Fruit fly (Drosophila melanogaster) whole organism, prepupa: ENCODE results near the gene Eip75B.

Experiments
- Blimp-1 ChIP-seq: fragments of 200-800 bp; sonication (Bioruptor generic); optimal IDR thresholded peaks from 3 replicates; lab custom pipeline; 2017; ENCODE audit warnings: missing biosample characterization, missing genetic modification characterization, mild to moderate bottlenecking, moderate library complexity, missing genetic modification reagents
- CG10669 ChIP-seq: fragments of 200-800 bp; sonication (Bioruptor generic); optimal IDR thresholded peaks from 3 replicates; lab custom pipeline; 2018; ENCODE audit warnings: missing biosample characterization, mild to moderate bottlenecking, missing genetic modification characterization, moderate library complexity
- CG11762 ChIP-seq: fragments of 200-800 bp; sonication (Bioruptor generic); optimal IDR thresholded peaks from 3 replicates; lab custom pipeline; 2016; ENCODE audit warnings: missing biosample characterization, missing genetic modification characterization; ENCODE audit not compliant: insufficient read depth
- CG11902 ChIP-seq: fragments of 200-800 bp; sonication (Bioruptor generic); optimal IDR thresholded peaks from 3 replicates; lab custom pipeline; 2016; ENCODE audit warnings: missing biosample characterization, missing genetic modification characterization
- CG15336 ChIP-seq: fragments of 200-800 bp; sonication (Bioruptor generic); IDR thresholded peaks from 2 replicates; pipeline ENCODE4 v1.3.6; 2022; ENCODE audit warnings: missing biosample characterization, missing genetic modification characterization
- CG1621 ChIP-seq: fragments of 200-800 bp; sonication (Bioruptor generic); optimal IDR thresholded peaks from 3 replicates; lab custom pipeline; 2018; ENCODE audit warnings: missing biosample characterization, mild to moderate bottlenecking, missing genetic modification characterization
- CG16779 ChIP-seq: fragments of 200-800 bp; sonication (Bioruptor generic); optimal IDR thresholded peaks from 3 replicates; lab custom pipeline; 2017; ENCODE audit warnings: missing biosample characterization, mild to moderate bottlenecking, missing genetic modification characterization
- CG3032 ChIP-seq: fragments of 200-800 bp; optimal IDR thresholded peaks from 2 replicates; lab custom pipeline; 2019; ENCODE audit warnings: missing biosample characterization, mild to moderate bottlenecking, missing genetic modification characterization, moderate library complexity
- CG32006 ChIP-seq: fragments of 200-800 bp; sonication (Bioruptor generic); optimal IDR thresholded peaks from 3 replicates; lab custom pipeline; 2017; ENCODE audit warnings: missing biosample characterization, mild to moderate bottlenecking, missing genetic modification characterization
- CG4318 ChIP-seq: fragments of 200-800 bp; sonication (Bioruptor generic); optimal IDR thresholded peaks from 3 replicates; lab custom pipeline; 2017; ENCODE audit warnings: missing biosample characterization, mild to moderate bottlenecking, missing genetic modification characterization
- CG6163 ChIP-seq: fragments of 200-800 bp; sonication (Bioruptor generic); IDR thresholded peaks from 3 replicates; pipeline ENCODE4 v1.3.6; 2022; ENCODE audit warnings: missing biosample characterization, missing genetic modification characterization
- CG6792 ChIP-seq: fragments of 200-800 bp; sonication (Bioruptor generic); optimal IDR thresholded peaks from 3 replicates; lab custom pipeline; 2016; ENCODE audit warnings: missing biosample characterization, missing genetic modification characterization
- CG7368 ChIP-seq: fragments of 200-800 bp; sonication (Bioruptor generic); optimal IDR thresholded peaks from 3 replicates; lab custom pipeline; 2016; ENCODE audit warnings: missing biosample characterization, missing genetic modification characterization
- CG8119 ChIP-seq: fragments of 200-800 bp; sonication (Bioruptor generic); IDR thresholded peaks from 3 replicates; pipeline ENCODE4 v1.3.6; 2022; ENCODE audit warnings: missing biosample characterization, missing genetic modification characterization
- CG8632 ChIP-seq: fragments of 200-800 bp; sonication (Bioruptor generic); optimal IDR thresholded peaks from 3 replicates; lab custom pipeline; 2016; ENCODE audit warnings: missing biosample characterization, missing genetic modification characterization
- CG9139 ChIP-seq: fragments of 200-800 bp; sonication (Bioruptor generic); optimal IDR thresholded peaks from 3 replicates; lab custom pipeline; 2017; ENCODE audit warnings: missing biosample characterization, mild to moderate bottlenecking, missing genetic modification characterization
- Eip75B ChIP-seq: fragments of 200-800 bp; sonication (Bioruptor generic); optimal IDR thresholded peaks from 3 replicates; lab custom pipeline; 2016; ENCODE audit warnings: missing biosample characterization, missing genetic modification characterization
- Eip78C ChIP-seq: fragments of 200-800 bp; sonication (Bioruptor generic); peaks from one replicate; lab custom pipeline; 2016; ENCODE audit warnings: missing biosample characterization, missing genetic modification characterization
- Ets21C ChIP-seq: fragments of 200-800 bp; sonication (Bioruptor generic); optimal IDR thresholded peaks from 3 replicates; lab custom pipeline; 2016; ENCODE audit warnings: missing biosample characterization, missing genetic modification characterization
- Hr39 ChIP-seq: fragments of 200-800 bp; sonication (Bioruptor generic); optimal IDR thresholded peaks from 2 replicates; lab custom pipeline; 2016; ENCODE audit warnings: missing biosample characterization, missing genetic modification characterization
- Hr4 ChIP-seq: fragments of 200-800 bp; sonication (Bioruptor generic); optimal IDR thresholded peaks from 3 replicates; lab custom pipeline; 2016; ENCODE audit warnings: missing biosample characterization, missing genetic modification characterization
- OdsH ChIP-seq: fragments of 200-800 bp; sonication (Bioruptor generic); optimal IDR thresholded peaks from 3 replicates; lab custom pipeline; 2016; ENCODE audit warnings: missing biosample characterization, missing genetic modification characterization
- Smox ChIP-seq: fragments of 200-800 bp; sonication (Bioruptor generic); optimal IDR thresholded peaks from 3 replicates; lab custom pipeline; 2016; ENCODE audit warnings: missing biosample characterization, missing genetic modification characterization
- Sox102F ChIP-seq: fragments of 200-800 bp; sonication (Bioruptor generic); optimal IDR thresholded peaks from 2 replicates; lab custom pipeline; 2016; ENCODE audit warnings: missing biosample characterization, mild to moderate bottlenecking, missing genetic modification characterization
- Sox14 ChIP-seq: fragments of 200-800 bp; sonication (Bioruptor generic); optimal IDR thresholded peaks from 3 replicates; lab custom pipeline; 2016; ENCODE audit warnings: missing biosample characterization, missing genetic modification characterization
- Sox15 ChIP-seq: fragments of 200-800 bp; sonication (Bioruptor generic); optimal IDR thresholded peaks from 3 replicates; lab custom pipeline; 2016; ENCODE audit warnings: missing biosample characterization, missing genetic modification characterization
- achi ChIP-seq: fragments of 200-800 bp; sonication (Bioruptor generic); optimal IDR thresholded peaks from 3 replicates; lab custom pipeline; 2016; ENCODE audit warnings: missing biosample characterization, missing genetic modification characterization
- acj6 ChIP-seq: fragments of 200-800 bp; sonication (Bioruptor generic); optimal IDR thresholded peaks from 3 replicates; lab custom pipeline; 2016; ENCODE audit warnings: missing biosample characterization, missing genetic modification characterization
- cyc ChIP-seq: fragments of 200-800 bp; sonication (Bioruptor generic); optimal IDR thresholded peaks from 3 replicates; lab custom pipeline; 2016; ENCODE audit warnings: missing biosample characterization, missing genetic modification characterization
- dac ChIP-seq: fragments of 200-800 bp; sonication (Bioruptor generic); optimal IDR thresholded peaks from 2 replicates; lab custom pipeline; 2017; ENCODE audit warnings: missing biosample characterization, mild to moderate bottlenecking, missing genetic modification characterization
- eg ChIP-seq: fragments of 200-800 bp; sonication (Bioruptor generic); IDR thresholded peaks from 3 replicates; pipeline ENCODE4 v1.3.6; 2022; ENCODE audit warnings: missing biosample characterization, missing genetic modification characterization
- esn ChIP-seq: fragments of 200-800 bp; sonication (Bioruptor generic); optimal IDR thresholded peaks from 2 replicates; lab custom pipeline; 2016; ENCODE audit warnings: missing biosample characterization, mild to moderate bottlenecking, missing genetic modification characterization, moderate library complexity
- fd59A ChIP-seq: fragments of 200-800 bp; sonication (Bioruptor generic); optimal IDR thresholded peaks from 2 replicates; lab custom pipeline; 2017; ENCODE audit warnings: missing biosample characterization, mild to moderate bottlenecking, missing genetic modification characterization, missing genetic modification reagents
- fd85E ChIP-seq: fragments of 200-800 bp; sonication (Bioruptor generic); optimal IDR thresholded peaks from 3 replicates; lab custom pipeline; 2016; ENCODE audit warnings: missing biosample characterization, missing genetic modification characterization
- fkh ChIP-seq: fragments of 200-800 bp; sonication (Bioruptor generic); optimal IDR thresholded peaks from 3 replicates; lab custom pipeline; 2017; ENCODE audit warnings: missing biosample characterization, mild to moderate bottlenecking, missing genetic modification characterization, moderate library complexity
- net ChIP-seq: fragments of 200-800 bp; sonication (Bioruptor generic); optimal IDR thresholded peaks from 3 replicates; lab custom pipeline; 2016; ENCODE audit warnings: missing biosample characterization, missing genetic modification characterization
- pdm3 ChIP-seq: fragments of 200-800 bp; sonication (Bioruptor generic); optimal IDR thresholded peaks from 3 replicates; lab custom pipeline; 2016; ENCODE audit warnings: missing biosample characterization, missing genetic modification characterization
- salr ChIP-seq, 2 experiments: fragments of 200-800 bp; sonication (Bioruptor generic); optimal IDR thresholded peaks; 3 replicates each; lab custom pipeline; 2016 to 2018; ENCODE audit warnings: missing biosample characterization in 2 of 2, missing genetic modification characterization in 2 of 2, mild to moderate bottlenecking in 1 of 2
- spab ChIP-seq: fragments of 200-800 bp; sonication (Bioruptor generic); optimal IDR thresholded peaks from 2 replicates; lab custom pipeline; 2017; ENCODE audit warnings: missing biosample characterization, mild to moderate bottlenecking, missing genetic modification characterization, missing genetic modification reagents
- ss ChIP-seq, 2 experiments: fragments of 200-800 bp; sonication (Bioruptor generic); optimal IDR thresholded peaks; 2 replicates in 1 of 2; 3 replicates in 1 of 2; lab custom pipeline; 2017 to 2018; ENCODE audit warnings: mild to moderate bottlenecking in 2 of 2, missing biosample characterization in 2 of 2, missing genetic modification characterization in 2 of 2, moderate library complexity in 1 of 2
- svp ChIP-seq: fragments of 200-800 bp; sonication (Bioruptor generic); peaks from one replicate; lab custom pipeline; 2016; ENCODE audit warnings: missing biosample characterization, missing genetic modification characterization
- topi ChIP-seq: fragments of 200-800 bp; sonication (Bioruptor generic); optimal IDR thresholded peaks from 3 replicates; lab custom pipeline; 2016; ENCODE audit warnings: missing biosample characterization, missing genetic modification characterization
- vri ChIP-seq: fragments of 200-800 bp; sonication (Bioruptor generic); optimal IDR thresholded peaks from 3 replicates; lab custom pipeline; 2016; ENCODE audit warnings: missing biosample characterization, mild to moderate bottlenecking, missing genetic modification characterization

The Eip75B gene

DNA sequence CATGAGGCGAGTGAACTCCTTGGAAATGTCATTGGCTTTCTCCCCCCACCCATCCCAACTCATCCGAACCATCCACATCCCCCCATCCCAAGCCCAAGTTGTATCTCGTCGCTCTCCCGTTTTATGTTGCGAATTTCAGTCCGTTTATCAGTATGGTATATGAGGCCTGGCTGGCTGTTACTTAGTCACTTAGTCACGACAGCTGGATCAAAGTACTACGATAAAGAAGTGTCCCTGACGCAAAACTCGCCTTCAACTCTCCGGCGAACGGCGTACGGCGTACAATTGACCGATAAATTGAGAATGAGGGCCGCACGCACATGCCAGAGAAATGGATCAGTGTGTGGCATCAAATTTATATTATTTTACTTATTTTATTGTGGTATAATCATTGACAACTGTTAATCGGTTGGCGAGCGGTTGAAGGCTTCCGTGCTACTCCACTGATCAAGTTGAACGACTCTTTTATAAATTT, 62.9 kb downstream of the Eip75B start (continued):
- TF ChIP-seq Eip78C (GFP tag; lab: Kevin White, UChicago) (peak; percentile 56), fkh (no peak), CG16779 (no peak), CG32006 (GFP tag; lab: Kevin White, UChicago) (no peak), OdsH (no peak), CG4318 (no peak), pdm3 (no peak), Blimp-1 (GFP tag; lab: Kevin White, UChicago) (no peak), CG11762 (no peak), topi (GFP tag; lab: Kevin White, UChicago) (no peak), CG15336 (GFP tag; lab: Robert Waterston, UW) (no peak), eg (GFP tag; lab: Robert Waterston, UW) (no peak), salr (GFP tag; optimal IDR thresholded peaks at IDR 0.05; lab: Kevin White, UChicago) (no peak), CG11902 (GFP tag; lab: Kevin White, UChicago) (no peak), Sox15 (no peak), dac (no peak), CG7368 (GFP tag; lab: Kevin White, UChicago) (no peak), Eip75B (GFP tag; lab: Kevin White, UChicago) (no peak), Hr39 (GFP tag; lab: Kevin White, UChicago) (no peak), CG6163 (GFP tag; lab: Robert Waterston, UW) (peak; percentile 20; the same call in 1 of the 3 replicates), net (GFP tag; lab: Kevin White, UChicago) (no peak), Sox102F (GFP tag; lab: Kevin White, UChicago) (no peak), fd85E (GFP tag; lab: Kevin White, UChicago) (no peak), CG8632 (GFP tag; lab: Kevin White, UChicago) (no peak), Ets21C (GFP tag; lab: Kevin White, UChicago) (no peak), CG6792 (GFP tag; lab: Kevin White, UChicago) (no peak), acj6 (GFP tag; lab: Kevin White, UChicago) (no peak), fd59A (GFP tag; lab: Kevin White, UChicago) (no peak), vri (GFP tag; lab: Kevin White, UChicago) (peak; percentile 66), CG10669 (no peak), achi (no peak)

- TF ChIP-seq Eip78C (GFP tag; lab: Kevin White, UChicago) (peak; percentile 71), ss (GFP tag; optimal IDR thresholded peaks at IDR 0.05; lab: Kevin White, UChicago) (no peak), Smox (GFP tag; lab: Kevin White, UChicago) (no peak), spab (no peak), svp (GFP tag; lab: Kevin White, UChicago) (peak; percentile 98)
- TF ChIP-seq, all 60 proteins: peak for 2
Measured at dm6 chr3L:18000943-18001342, 63.6 kb downstream of the Eip75B start.

dm6 chr3L:18000102-18000488, 64.4 kb downstream of the Eip75B start:
- TF ChIP-seq CG7368 (GFP tag; lab: Kevin White, UChicago) (no peak), Sox14 (GFP tag; lab: Kevin White, UChicago) (no peak), CG6792 (GFP tag; lab: Kevin White, UChicago) (no peak), eg (GFP tag; lab: Robert Waterston, UW) (no peak), CG8632 (GFP tag; lab: Kevin White, UChicago) (no peak), Hr39 (GFP tag; lab: Kevin White, UChicago) (no peak)

DNA sequence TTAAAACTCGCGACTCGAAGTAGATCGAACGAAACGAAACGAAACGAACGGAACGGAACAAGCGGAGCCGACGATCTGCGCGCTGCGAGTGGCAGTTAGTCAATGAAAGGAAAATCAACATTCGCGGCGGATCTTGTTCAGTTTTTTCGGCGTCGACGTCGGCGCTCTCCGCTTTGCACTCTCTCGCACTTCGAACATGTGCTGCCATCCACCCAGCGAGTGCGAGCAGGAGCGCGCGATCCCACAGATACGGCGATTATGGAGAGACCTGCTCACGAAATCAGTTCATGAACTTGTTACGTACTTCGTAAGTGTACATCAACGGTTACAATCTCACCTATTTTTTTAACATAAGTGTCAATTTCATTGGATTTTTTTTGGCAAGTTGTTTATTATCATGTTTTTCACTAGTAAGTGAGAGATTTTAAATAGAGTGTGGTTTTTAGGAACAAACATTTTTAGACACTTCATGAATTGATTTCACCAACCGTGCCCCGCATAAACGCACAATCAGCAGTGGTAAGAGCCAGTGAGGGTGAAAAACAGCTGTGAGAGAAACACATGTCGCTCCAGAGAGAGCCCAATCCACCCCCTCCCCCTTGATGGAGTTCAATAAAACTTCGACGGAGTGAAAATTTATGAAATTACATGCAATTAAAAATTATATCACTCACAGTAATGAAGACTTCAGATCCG, 64.9 kb downstream of the Eip75B start:
- TF ChIP-seq CG8119 (GFP tag; lab: Robert Waterston, UW) (peak; percentile 97), ss (GFP tag; optimal IDR thresholded peaks at IDR 0.05; lab: Kevin White, UChicago) (peak; percentile 95 to 97), dac (peak; percentile 85), Sox14 (GFP tag; lab: Kevin White, UChicago) (peak; percentile 96), CG9139 (peak; percentile 92), CG3032 (peak; percentile 93), CG1621 (tag; lab: Kevin White, UChicago) (peak; percentile 85), Blimp-1 (GFP tag; lab: Kevin White, UChicago) (peak; percentile 93), acj6 (GFP tag; lab: Kevin White, UChicago) (peak; percentile 93), Hr4 (GFP tag; lab: Kevin White, UChicago) (peak; percentile 97), Smox (GFP tag; lab: Kevin White, UChicago) (peak; percentile 95), esn (peak; percentile 97), svp (GFP tag; lab: Kevin White, UChicago) (peak; percentile 98), CG4318 (peak; percentile 92), spab (peak; percentile 87), CG7368 (GFP tag; lab: Kevin White, UChicago) (peak; percentile 92), cyc (GFP tag; lab: Kevin White, UChicago) (peak; percentile 93), Ets21C (GFP tag; lab: Kevin White, UChicago) (peak; percentile 88), fkh (peak; percentile 75), CG11762 (peak; percentile 89), CG15336 (GFP tag; lab: Robert Waterston, UW) (peak; percentile 96), OdsH (peak; percentile 94)
